Worm (Caenorhabditis elegans) whole organism, L2 larva: ENCODE results near the gene trf-1.

Source experiments
- R02D3.7 ChIP-seq: fragments of 150-350 bp; optimal IDR thresholded peaks from 2 replicates; lab custom pipeline; 2014; ENCODE audit warnings: missing biosample characterization, missing genetic modification characterization
- ZK546.5 ChIP-seq: sonication (generic microtip); optimal IDR thresholded peaks from 2 replicates; lab custom pipeline; 2017; ENCODE audit warnings: missing biosample characterization, missing genetic modification characterization
- ama-1 ChIP-seq: fragments of 150-350 bp; optimal IDR thresholded peaks from 2 replicates; lab custom pipeline; 2018; ENCODE audit warnings: inconsistent platforms
- ceh-82 ChIP-seq: fragments of 150-350 bp; optimal IDR thresholded peaks from 2 replicates; lab custom pipeline; 2014; ENCODE audit warnings: missing biosample characterization, missing genetic modification characterization
- crh-2 ChIP-seq: sonication (generic microtip); optimal IDR thresholded peaks from 2 replicates; lab custom pipeline; 2017; ENCODE audit warnings: missing biosample characterization, missing genetic modification characterization
- elt-3 ChIP-seq: sonication (generic microtip); optimal IDR thresholded peaks from 2 replicates; lab custom pipeline; 2017; ENCODE audit warnings: missing biosample characterization, missing genetic modification characterization
- lin-13 ChIP-seq: fragments of 150-350 bp; optimal IDR thresholded peaks from 2 replicates; lab custom pipeline; 2014; ENCODE audit warnings: missing biosample characterization, missing genetic modification reagents, missing genetic modification characterization
- mab-5 ChIP-seq: fragments of 150-350 bp; optimal IDR thresholded peaks from 2 replicates; lab custom pipeline; 2014; ENCODE audit warnings: missing biosample characterization, missing genetic modification characterization
- nhr-25 ChIP-seq: fragments of 150-350 bp; sonication (generic microtip); optimal IDR thresholded peaks from 3 replicates; lab custom pipeline; 2014; ENCODE audit warnings: missing biosample characterization, missing genetic modification characterization
- snpc-4 ChIP-seq: fragments of 150-350 bp; optimal IDR thresholded peaks from 2 replicates; lab custom pipeline; 2014; ENCODE audit warnings: missing biosample characterization, missing genetic modification characterization
- ztf-4 ChIP-seq: fragments of 150-350 bp; optimal IDR thresholded peaks from 2 replicates; lab custom pipeline; 2014; ENCODE audit warnings: missing biosample characterization, missing genetic modification characterization

DNA sequence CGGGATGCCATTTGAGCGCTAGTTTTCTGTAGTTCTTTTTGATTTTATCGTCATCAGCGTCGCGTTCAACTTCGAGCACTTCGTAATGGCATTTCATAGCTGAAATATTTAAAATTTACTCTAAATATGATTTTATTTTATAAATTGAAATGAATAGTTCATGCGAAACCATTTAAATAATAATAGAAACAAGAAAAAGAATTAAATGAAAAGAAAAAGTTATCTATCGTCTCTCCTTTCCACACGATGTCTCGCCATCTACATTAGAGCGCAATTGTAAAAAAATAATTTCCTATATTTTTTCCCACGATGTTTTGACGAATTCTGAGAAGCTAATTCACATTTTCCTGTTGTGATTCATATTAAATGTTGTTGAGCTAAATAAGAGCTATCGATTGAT, 37.0 kb upstream of the trf-1 start, which contains the start of gene dnj-17:
- TF ChIP-seq lin-13 (no peak), ama-1 (no peak), nhr-25 (no peak), elt-3 (tag; lab: Kevin White, UChicago) (no peak), ceh-82 (tag; lab: Kevin White, UChicago) (no peak), crh-2 (tag; lab: Kevin White, UChicago) (no peak), ztf-4 (tag; lab: Kevin White, UChicago) (no peak), snpc-4 (no peak), ZK546.5 (no peak), mab-5 (tag; lab: Kevin White, UChicago) (no peak), R02D3.7 (tag; lab: Kevin White, UChicago) (no peak)
